Worm (Caenorhabditis elegans) whole organism, late embryonic: Measurements from ENCODE around the gene ZK177.9.
"Not testable (repeated sequence)": the region's sequence is repeated elsewhere in the genome, so short reads cannot be mapped to it uniquely, and the experiment has no call there.

Source experiments
- T23F11.4 ChIP-seq: fragments of 200-800 bp; sonication (Bioruptor generic); optimal IDR thresholded peaks from 2 replicates; lab custom pipeline; 2018; ENCODE audit warnings: mild to moderate bottlenecking, missing genetic modification characterization, missing compliant biosample characterization
- ahr-1 ChIP-seq: sonication (generic microtip); optimal IDR thresholded peaks from 2 replicates; lab custom pipeline; 2016; ENCODE audit warnings: missing genetic modification characterization, missing compliant biosample characterization
- ama-1 ChIP-seq: fragments of 150-350 bp; optimal IDR thresholded peaks from 2 replicates; lab custom pipeline; 2014
- ceh-14 ChIP-seq: sonication (generic microtip); optimal IDR thresholded peaks from 2 replicates; lab custom pipeline; 2016; ENCODE audit warnings: missing genotype, missing genetic modification characterization, missing compliant biosample characterization
- ceh-2 ChIP-seq: sonication (generic microtip); optimal IDR thresholded peaks from 2 replicates; lab custom pipeline; 2016; ENCODE audit warnings: missing genotype, missing genetic modification characterization, missing compliant biosample characterization
- ceh-31 ChIP-seq: sonication (generic microtip); optimal IDR thresholded peaks from 2 replicates; lab custom pipeline; 2016; ENCODE audit warnings: missing genetic modification characterization, missing compliant biosample characterization
- ceh-45 ChIP-seq: fragments of 200-800 bp; sonication (Bioruptor generic); IDR thresholded peaks from 2 replicates; pipeline ENCODE4 v1.3.6; 2022; ENCODE audit warnings: missing genetic modification reagents, missing genetic modification characterization, missing compliant biosample characterization
- ceh-6 ChIP-seq: fragments of 200-800 bp; sonication (Bioruptor generic); optimal IDR thresholded peaks from 2 replicates; lab custom pipeline; 2018; ENCODE audit warnings: mild to moderate bottlenecking, missing genetic modification characterization, missing compliant biosample characterization
- che-1 ChIP-seq: sonication (generic microtip); optimal IDR thresholded peaks from 2 replicates; lab custom pipeline; 2016; ENCODE audit warnings: mild to moderate bottlenecking, missing genetic modification characterization, missing compliant biosample characterization
- dve-1 ChIP-seq: sonication (generic microtip); optimal IDR thresholded peaks from 2 replicates; lab custom pipeline; 2017; ENCODE audit warnings: antibody characterized with exemption, mild to moderate bottlenecking, missing genetic modification characterization, missing compliant biosample characterization
- ets-4 ChIP-seq: sonication (generic microtip); optimal IDR thresholded peaks from 2 replicates; lab custom pipeline; 2016; ENCODE audit warnings: missing genetic modification characterization, missing compliant biosample characterization
- eyg-1 ChIP-seq: sonication (generic microtip); optimal IDR thresholded peaks from 2 replicates; lab custom pipeline; 2016; ENCODE audit warnings: missing genotype, missing genetic modification characterization, missing compliant biosample characterization
- fkh-6 ChIP-seq: sonication (generic microtip); optimal IDR thresholded peaks from 2 replicates; lab custom pipeline; 2016; ENCODE audit warnings: missing genetic modification characterization, missing compliant biosample characterization
- lin-11 ChIP-seq: fragments of 200-800 bp; sonication (Bioruptor generic); optimal IDR thresholded peaks from 2 replicates; lab custom pipeline; 2018; ENCODE audit warnings: mild to moderate bottlenecking, missing genetic modification characterization, missing compliant biosample characterization
- mec-3 ChIP-seq: sonication (generic microtip); optimal IDR thresholded peaks from 2 replicates; lab custom pipeline; 2016; ENCODE audit warnings: borderline replicate concordance, missing genetic modification characterization, missing compliant biosample characterization
- npax-4 ChIP-seq: sonication (generic microtip); optimal IDR thresholded peaks from 2 replicates; lab custom pipeline; 2016; ENCODE audit warnings: missing genetic modification characterization, missing compliant biosample characterization
- odd-2 ChIP-seq: sonication (generic microtip); optimal IDR thresholded peaks from 2 replicates; lab custom pipeline; 2017; ENCODE audit warnings: antibody characterized with exemption, mild to moderate bottlenecking, missing genetic modification characterization, missing compliant biosample characterization
- pag-3 ChIP-seq: sonication (generic microtip); optimal IDR thresholded peaks from 2 replicates; lab custom pipeline; 2016; ENCODE audit warnings: missing compliant biosample characterization, missing genetic modification characterization, borderline replicate concordance
- pat-9 ChIP-seq: fragments of 200-800 bp; sonication (Bioruptor generic); optimal IDR thresholded peaks from 2 replicates; lab custom pipeline; 2018; ENCODE audit warnings: mild to moderate bottlenecking, missing genetic modification characterization, moderate library complexity, missing compliant biosample characterization
- pax-1 ChIP-seq: fragments of 150-350 bp; optimal IDR thresholded peaks from 2 replicates; lab custom pipeline; 2014; ENCODE audit warnings: missing biosample characterization, missing genetic modification characterization
- pha-2 ChIP-seq: sonication (generic microtip); optimal IDR thresholded peaks from 2 replicates; lab custom pipeline; 2017; ENCODE audit warnings: mild to moderate bottlenecking, missing genetic modification characterization, missing compliant biosample characterization
- pha-4 ChIP-seq: fragments of 150-350 bp; optimal IDR thresholded peaks from 2 replicates; lab custom pipeline; 2018; ENCODE audit warnings: missing biosample characterization, missing genetic modification reagents, missing genetic modification characterization
- pros-1 ChIP-seq: fragments of 150-350 bp; optimal IDR thresholded peaks from 2 replicates; lab custom pipeline; 2014; ENCODE audit warnings: missing biosample characterization, missing genetic modification reagents, missing genetic modification characterization
- ref-2 ChIP-seq: sonication (generic microtip); optimal IDR thresholded peaks from 2 replicates; lab custom pipeline; 2016; ENCODE audit warnings: missing genetic modification characterization, missing compliant biosample characterization
- rnt-1 ChIP-seq: sonication (generic microtip); optimal IDR thresholded peaks from 2 replicates; lab custom pipeline; 2016; ENCODE audit warnings: missing genetic modification characterization, missing compliant biosample characterization
- sox-2 ChIP-seq: fragments of 200-800 bp; sonication (Bioruptor generic); IDR thresholded peaks from 2 replicates; pipeline ENCODE4 v1.3.6; 2022; ENCODE audit warnings: missing genetic modification reagents, missing genetic modification characterization, missing compliant biosample characterization
- syd-9 ChIP-seq: sonication (generic microtip); optimal IDR thresholded peaks from 2 replicates; lab custom pipeline; 2016; ENCODE audit warnings: mild to moderate bottlenecking, missing genetic modification characterization, moderate library complexity, missing compliant biosample characterization
- tbx-2 ChIP-seq: sonication (generic microtip); optimal IDR thresholded peaks from 2 replicates; lab custom pipeline; 2016; ENCODE audit warnings: missing genetic modification characterization, missing compliant biosample characterization
- tbx-7 ChIP-seq: sonication (generic microtip); optimal IDR thresholded peaks from 2 replicates; lab custom pipeline; 2016; ENCODE audit warnings: missing genotype, missing genetic modification characterization, missing compliant biosample characterization
- ttx-3 ChIP-seq: sonication (generic microtip); optimal IDR thresholded peaks from 2 replicates; lab custom pipeline; 2016; ENCODE audit warnings: missing genetic modification reagents, missing genetic modification characterization, missing compliant biosample characterization
- unc-3 ChIP-seq, 2 experiments: fragments of 200-800 bp in 1 of 2; sonication (Bioruptor generic) in 1 of 2; sonication (generic microtip) in 1 of 2; conservative IDR thresholded peaks in 1 of 2; optimal IDR thresholded peaks in 1 of 2; 2 replicates each; pipeline versions ENCODE4 v1.3.6 to Lab custom; 2016 to 2022; ENCODE audit warnings: missing compliant biosample characterization in 2 of 2, missing genetic modification characterization in 2 of 2, missing genetic modification reagents in 1 of 2

ZK177.9 gene

ce11 chrII:5543476-5544144 is 26.1 kb upstream of the ZK177.9 start (continued):
- TF ChIP-seq sox-2 (GFP tag; lab: Robert Waterston, UW), result peak; percentile 57
- TF ChIP-seq, all 69 proteins: peak for 61

ce11 chrII:5541685-5542084 is 24.1 kb upstream of the ZK177.9 start, which contains the start of gene C17C3.24:
TSS of gene C17C3.24 (minus strand) at chrII:5541785.
- no peak for TF ChIP-seq ets-4
- no peak for TF ChIP-seq ama-1 (lab: Kevin White, UChicago)
- no peak for TF ChIP-seq ref-2
- TF ChIP-seq ceh-6 (GFP tag; lab: Kevin White, UChicago), result no peak
- no peak for TF ChIP-seq pax-1 (tag; lab: Kevin White, UChicago)
- TF ChIP-seq tbx-7, result no peak
- TF ChIP-seq odd-2 (tag; lab: Kevin White, UChicago), result no peak
- no peak for TF ChIP-seq dve-1 (tag; lab: Kevin White, UChicago)
- TF ChIP-seq che-1 (tag; lab: Kevin White, UChicago), result no peak
- TF ChIP-seq pat-9 (tag; lab: Kevin White, UChicago), result no peak
- no peak for TF ChIP-seq fkh-6 (tag; lab: Kevin White, UChicago)
- TF ChIP-seq pha-4 (tag; lab: Kevin White, UChicago), result no peak
- no peak for TF ChIP-seq syd-9 (tag; lab: Kevin White, UChicago)
- no peak for TF ChIP-seq ceh-45
- no peak for TF ChIP-seq ceh-2 (tag; lab: Kevin White, UChicago)
- TF ChIP-seq eyg-1 (tag; lab: Kevin White, UChicago), result no peak
- TF ChIP-seq lin-11 (tag; lab: Kevin White, UChicago), result no peak
- no peak for TF ChIP-seq npax-4 (tag; lab: Kevin White, UChicago)
- TF ChIP-seq, all 69 proteins: peak for 0

- not testable (repeated sequence) for TF ChIP-seq dve-1 (tag; lab: Kevin White, UChicago); pha-2; fkh-6 (tag; lab: Kevin White, UChicago)
Measured at ce11 chrII:5540113-5540512, 22.6 kb upstream of the ZK177.9 start, which contains the start of gene hlh-27. TSS of gene hlh-27 (minus strand) at chrII:5540213.

- TF ChIP-seq pros-1 (tag; lab: Kevin White, UChicago) (no peak), unc-3 (GFP tag; conservative IDR thresholded peaks at IDR 0.05; lab: Robert Waterston, UW) (no peak), unc-3 (tag; optimal IDR thresholded peaks at IDR 0.05; lab: Kevin White, UChicago) (no peak), tbx-2 (tag; lab: Kevin White, UChicago) (no peak), ttx-3 (tag; lab: Kevin White, UChicago) (no peak), ceh-14 (tag; lab: Kevin White, UChicago) (no peak), ets-4 (no peak), ref-2 (no peak), T23F11.4 (no peak), pag-3 (no peak)
Measured at ce11 chrII:5537524-5537923, 20.0 kb upstream of the ZK177.9 start, which contains the start of gene C17C3.11. TSS of gene C17C3.11 (plus strand) at chrII:5537824.

ce11 chrII:5537078-5537477 is 19.5 kb upstream of the ZK177.9 start:
- TF ChIP-seq ahr-1 (tag; lab: Kevin White, UChicago), result no peak
- TF ChIP-seq syd-9 (tag; lab: Kevin White, UChicago), result no peak
- TF ChIP-seq ceh-31, result no peak
- no peak for TF ChIP-seq pat-9 (tag; lab: Kevin White, UChicago)
- TF ChIP-seq ets-4, result no peak

- not testable (repeated sequence) for TF ChIP-seq rnt-1, mec-3, pros-1 (tag; lab: Kevin White, UChicago)
Measured at ce11 chrII:5534939-5535338, 17.4 kb upstream of the ZK177.9 start, which contains the start of gene hlh-25. TSS of gene hlh-25 (plus strand) at chrII:5535239.
